Worm (Caenorhabditis elegans): Measurements from ENCODE around the gene F44B9.2.

DNA sequence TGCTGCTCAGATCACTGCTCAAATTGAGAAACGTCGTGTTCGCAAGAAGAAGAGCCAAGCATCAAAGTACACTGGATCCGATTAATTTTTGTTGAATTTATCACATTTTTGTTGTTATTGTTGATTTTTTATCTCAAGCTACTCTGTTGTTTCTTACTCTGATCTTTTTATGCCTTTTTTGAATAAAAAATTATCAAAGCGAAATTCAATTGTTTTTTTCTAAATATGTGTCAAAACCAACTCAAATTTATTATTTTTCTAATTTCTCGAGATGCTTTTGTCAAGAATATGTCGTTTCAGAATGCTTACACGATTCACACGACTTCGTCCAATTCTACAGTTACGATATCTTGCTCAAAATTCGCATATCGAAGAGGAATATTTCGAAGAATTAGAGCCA lies 25.1 kb downstream of the F44B9.2 start, which contains the start of gene K12H4.2:
- TF ChIP-seq C38D4.7 (GFP tag; optimal IDR thresholded peaks at IDR 0.05) = no peak
- no peak for TF ChIP-seq sox-2 (GFP tag; IDR thresholded peaks at IDR 0.05)
- no peak for TF ChIP-seq ceh-14 (tag; optimal IDR thresholded peaks at IDR 0.05)
- no peak for TF ChIP-seq nhr-11 (tag; optimal IDR thresholded peaks at IDR 0.05)
- no peak for TF ChIP-seq ceh-34 (tag; optimal IDR thresholded peaks at IDR 0.05)
- no peak for TF ChIP-seq hlh-30 (tag; optimal IDR thresholded peaks at IDR 0.05; ENCODE audit: insufficient read depth)

Measured in whole organism, late embryonic.